Worm (Caenorhabditis elegans): ENCODE results near the gene hif-1.

Gene hif-1

ce11 chrV:20744290-20744837 is 35.8 kb upstream of the hif-1 start, which contains the start of gene dnj-25:
TSS of gene dnj-25 (minus strand) at chrV:20744346.
- no peak for TF ChIP-seq sdc-2 (tag; optimal IDR thresholded peaks at IDR 0.05)
- TF ChIP-seq ceh-19 (GFP tag; optimal IDR thresholded peaks at IDR 0.05), result no peak
- no peak for TF ChIP-seq lin-11 (tag; optimal IDR thresholded peaks at IDR 0.05)
- TF ChIP-seq eyg-1 (tag; optimal IDR thresholded peaks at IDR 0.05), result no peak

ce11 chrV:20745278-20745677 is 34.9 kb upstream of the hif-1 start:
- TF ChIP-seq eyg-1 (tag; optimal IDR thresholded peaks at IDR 0.05) (no peak), sdc-2 (tag; optimal IDR thresholded peaks at IDR 0.05) (no peak), T23F11.4 (GFP tag; optimal IDR thresholded peaks at IDR 0.05) (no peak), F13H6.1 (tag; optimal IDR thresholded peaks at IDR 0.05) (no peak), sox-4 (tag; optimal IDR thresholded peaks at IDR 0.05) (no peak), syd-9 (tag; optimal IDR thresholded peaks at IDR 0.05) (no peak), elt-2 (tag; optimal IDR thresholded peaks at IDR 0.05) (no peak), pha-2 (tag; optimal IDR thresholded peaks at IDR 0.05) (no peak), npax-4 (tag; optimal IDR thresholded peaks at IDR 0.05) (no peak), dmd-4 (tag; optimal IDR thresholded peaks at IDR 0.05; ENCODE audit: borderline replicate concordance) (no peak), pqm-1 (tag; optimal IDR thresholded peaks at IDR 0.05) (no peak), mec-3 (tag; optimal IDR thresholded peaks at IDR 0.05; ENCODE audit: borderline replicate concordance) (no peak), ceh-9 (tag; optimal IDR thresholded peaks at IDR 0.05) (no peak), ztf-16 (tag; optimal IDR thresholded peaks at IDR 0.05) (no peak), gmeb-2 (tag; optimal IDR thresholded peaks at IDR 0.05) (no peak), ceh-6 (GFP tag; optimal IDR thresholded peaks at IDR 0.05) (no peak)

- TF ChIP-seq madf-2 (tag; optimal IDR thresholded peaks at IDR 0.05), result no peak
- peak; percentile 84 for TF ChIP-seq ceh-34 (tag; optimal IDR thresholded peaks at IDR 0.05)
Observed at ce11 chrV:20746805-20747204, 33.4 kb upstream of the hif-1 start.

ce11 chrV:20747964-20748363 is 32.2 kb upstream of the hif-1 start:
- TF ChIP-seq pax-1 (tag; optimal IDR thresholded peaks at IDR 0.05) (no peak), unc-55 (GFP tag; optimal IDR thresholded peaks at IDR 0.05) (no peak), hlh-30 (tag; optimal IDR thresholded peaks at IDR 0.05; ENCODE audit: insufficient read depth) (no peak), lin-11 (tag; optimal IDR thresholded peaks at IDR 0.05) (no peak), dmd-4 (tag; optimal IDR thresholded peaks at IDR 0.05; ENCODE audit: borderline replicate concordance) (no peak), ceh-30 (tag; optimal IDR thresholded peaks at IDR 0.05) (no peak), odd-2 (tag; optimal IDR thresholded peaks at IDR 0.05) (no peak), zip-5 (tag; optimal IDR thresholded peaks at IDR 0.05) (no peak), nhr-11 (tag; optimal IDR thresholded peaks at IDR 0.05) (no peak), tbx-2 (tag; optimal IDR thresholded peaks at IDR 0.05) (no peak), ceh-24 (tag; optimal IDR thresholded peaks at IDR 0.05) (no peak)

- TF ChIP-seq ztf-16 (tag; optimal IDR thresholded peaks at IDR 0.05) (no peak), pha-2 (tag; optimal IDR thresholded peaks at IDR 0.05) (peak; percentile 68), dve-1 (tag; optimal IDR thresholded peaks at IDR 0.05) (peak; percentile 24), pax-1 (tag; optimal IDR thresholded peaks at IDR 0.05) (peak; percentile 72), hlh-15 (tag; optimal IDR thresholded peaks at IDR 0.05) (no peak), pha-4 (tag; optimal IDR thresholded peaks at IDR 0.05) (peak; percentile 89), ceh-2 (tag; optimal IDR thresholded peaks at IDR 0.05) (peak; percentile 21), nfya-1 (tag; optimal IDR thresholded peaks at IDR 0.05) (peak; percentile 67), ceh-18 (tag; optimal IDR thresholded peaks at IDR 0.05) (peak; percentile 21), ahr-1 (tag; optimal IDR thresholded peaks at IDR 0.05) (no peak), ceh-34 (tag; optimal IDR thresholded peaks at IDR 0.05) (peak; percentile 29), pag-3 (tag; optimal IDR thresholded peaks at IDR 0.05; ENCODE audit: borderline replicate concordance) (no peak)
Observed at ce11 chrV:20749098-20749497, 31.1 kb upstream of the hif-1 start.

Data from whole organism, late embryonic.